Worm (Caenorhabditis elegans): ENCODE results near the gene srh-274.

ce11 chrII:948091-948490 is 34.9 kb upstream of the srh-274 start, which contains the start of gene fbxc-32:
- TF ChIP-seq nhr-11 (tag; optimal IDR thresholded peaks at IDR 0.05) (no peak), skn-1 (tag; optimal IDR thresholded peaks at IDR 0.05) (no peak), ztf-11 (tag; optimal IDR thresholded peaks at IDR 0.05) (no peak)
